Fruit fly (Drosophila melanogaster) whole organism: ENCODE results near the gene ppk17.

Source experiments
- CG8478 ChIP-seq: fragments of >200 bp; optimal IDR thresholded peaks from 2 replicates; lab custom pipeline; 2018; ENCODE audit warnings: inconsistent platforms
- Dll ChIP-seq: fragments of >200 bp; optimal IDR thresholded peaks from 2 replicates; lab custom pipeline; 2017
- EcR ChIP-seq, 2 experiments: fragments of >200 bp; optimal IDR thresholded peaks; 2 replicates each; lab custom pipeline; 2017; ENCODE audit warnings: missing biosample characterization in 2 of 2, missing genetic modification characterization in 2 of 2, missing genetic modification reagents in 2 of 2
- pan ChIP-seq: fragments of >200 bp; optimal IDR thresholded peaks from 2 replicates; lab custom pipeline; 2017
- psq ChIP-seq: fragments of >200 bp; optimal IDR thresholded peaks from 2 replicates; lab custom pipeline; 2017
- usp ChIP-seq: fragments of >200 bp; optimal IDR thresholded peaks from 2 replicates; lab custom pipeline; 2017; ENCODE audit warnings: missing biosample characterization, missing genetic modification characterization, mixed read lengths

Gene ppk17

DNA sequence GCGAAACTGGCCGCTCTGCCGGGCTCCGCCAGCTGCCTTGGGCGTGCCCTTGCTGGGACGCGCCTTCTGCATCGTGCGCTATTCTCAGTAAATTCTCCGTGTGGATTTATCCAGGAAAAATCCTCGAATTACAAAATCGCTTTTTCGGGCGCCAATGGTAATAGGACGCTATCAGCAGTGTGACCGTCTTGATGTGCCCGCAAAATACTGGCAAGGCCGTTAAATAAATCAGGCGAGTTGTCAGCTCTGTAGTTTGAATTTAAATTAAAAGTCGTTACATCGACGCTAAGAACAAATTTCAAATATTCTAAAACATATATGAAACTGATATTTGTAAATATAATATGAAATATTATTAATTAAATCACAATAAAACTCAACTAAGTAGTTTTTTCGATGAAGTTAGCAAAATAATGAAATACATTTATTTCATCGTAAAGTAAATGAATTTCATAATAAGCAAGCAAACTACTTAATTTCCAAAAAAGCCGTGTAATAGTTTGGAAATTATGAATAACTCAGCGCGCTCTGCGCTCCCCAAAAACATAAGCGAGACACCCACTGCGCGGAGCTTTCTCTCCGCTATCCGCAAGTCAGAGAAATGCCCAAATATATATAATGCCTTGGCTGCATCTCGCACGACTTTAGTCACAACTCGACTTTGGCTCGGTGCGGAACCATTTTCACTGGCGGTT lies 22.0 kb downstream of the ppk17 start, which contains the start of the genes glu and ChLD3:
Gene glu, minus strand, starts transcription at position 183 of the 695 bp plus-strand sequence.
Gene ChLD3, plus strand, starts transcription at position 645 of the 695 bp plus-strand sequence.
- TF ChIP-seq usp (GFP tag; lab: Kevin White, UChicago): no peak
- no peak for TF ChIP-seq pan (lab: Kevin White, UChicago)
- no peak for TF ChIP-seq Dll (lab: Kevin White, UChicago)
- no peak for TF ChIP-seq psq
- no peak for TF ChIP-seq CG8478 (lab: Kevin White, UChicago)

DNA sequence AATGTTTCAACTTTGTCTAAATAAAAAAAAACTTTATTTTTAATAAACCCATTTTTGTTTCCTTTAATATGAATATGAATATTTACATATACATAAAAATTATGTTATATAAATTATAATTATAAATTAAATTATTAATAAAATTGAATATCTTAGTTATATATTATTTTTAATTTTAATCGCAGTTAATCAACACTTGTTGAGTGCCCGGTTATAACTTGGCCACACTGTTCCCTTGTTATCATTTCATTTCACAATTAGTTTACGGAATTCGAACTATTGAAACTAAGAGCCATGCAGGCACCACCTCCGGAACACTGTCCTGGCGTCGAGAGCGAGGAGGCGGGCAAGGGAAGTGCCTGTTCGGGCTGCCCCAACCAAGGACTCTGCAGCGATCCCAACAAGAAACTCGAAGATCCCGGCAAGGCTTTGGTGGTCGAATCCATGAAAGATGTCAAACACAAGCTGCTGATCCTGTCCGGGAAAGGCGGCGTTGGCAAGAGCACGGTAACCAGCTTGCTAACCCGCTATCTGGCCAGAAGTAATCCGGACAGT lies 27.9 kb downstream of the ppk17 start, which contains the start of gene Nubp1:
Gene Nubp1, plus strand, starts transcription at position 213 of the 555 bp plus-strand sequence.
- TF ChIP-seq psq: no peak
- TF ChIP-seq usp (GFP tag; lab: Kevin White, UChicago): no peak
- no peak for TF ChIP-seq pan (lab: Kevin White, UChicago)
- TF ChIP-seq CG8478 (lab: Kevin White, UChicago): no peak
- TF ChIP-seq EcR (GFP tag; optimal IDR thresholded peaks at IDR 0.05; lab: Kevin White, UChicago): no peak
- TF ChIP-seq Dll (lab: Kevin White, UChicago): no peak

DNA sequence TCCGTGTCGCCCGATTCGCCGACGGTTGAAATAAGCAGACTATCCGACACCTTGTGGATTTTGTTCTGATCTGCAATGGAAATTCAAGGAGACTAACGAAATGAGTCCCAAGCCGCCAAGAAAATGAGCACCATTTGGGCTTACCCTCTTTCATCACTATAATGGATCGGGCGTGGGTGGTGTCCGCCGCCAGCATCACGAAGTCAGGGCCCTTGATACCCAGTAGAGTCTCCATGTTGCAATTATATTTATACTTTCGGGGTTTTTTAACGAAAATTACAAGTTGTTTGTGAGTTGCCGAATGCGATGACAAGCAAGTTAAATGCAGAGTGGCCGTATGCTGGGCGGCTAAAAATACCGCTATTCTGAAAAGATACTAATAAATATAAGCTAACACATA lies 28.6 kb downstream of the ppk17 start, which contains the start of gene Prosbeta4:
Gene Prosbeta4, minus strand, starts transcription at position 335 of the 400 bp plus-strand sequence.
- no peak for TF ChIP-seq CG8478 (lab: Kevin White, UChicago)
- TF ChIP-seq psq: no peak

DNA sequence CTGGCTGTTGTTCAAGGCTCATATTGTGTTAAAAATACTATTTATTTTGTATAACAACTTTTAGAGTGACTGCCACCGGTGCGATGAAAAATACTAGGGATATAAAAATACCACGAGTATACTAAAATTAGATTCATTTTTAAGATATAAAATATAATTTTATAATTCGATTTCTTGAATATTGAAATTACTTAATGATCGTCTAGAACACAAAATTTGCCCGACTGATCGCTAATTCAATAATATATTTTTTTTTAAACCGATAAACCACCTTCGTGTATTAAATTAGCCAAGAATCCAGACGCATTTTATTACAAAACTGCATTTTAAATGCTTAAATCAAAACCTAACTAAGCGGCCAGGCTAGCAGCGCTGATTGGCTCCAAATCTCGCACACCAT lies 29.4 kb downstream of the ppk17 start, which contains the start of gene CG17996:
Gene CG17996, minus strand, starts transcription at position 101 of the 400 bp plus-strand sequence.
- no peak for TF ChIP-seq psq
- no peak for TF ChIP-seq pan (lab: Kevin White, UChicago)
- no peak for TF ChIP-seq Dll (lab: Kevin White, UChicago)
- no peak for TF ChIP-seq usp (GFP tag; lab: Kevin White, UChicago)
- TF ChIP-seq EcR (GFP tag; optimal IDR thresholded peaks at IDR 0.05; lab: Kevin White, UChicago): no peak
- no peak for TF ChIP-seq CG8478 (lab: Kevin White, UChicago)

DNA sequence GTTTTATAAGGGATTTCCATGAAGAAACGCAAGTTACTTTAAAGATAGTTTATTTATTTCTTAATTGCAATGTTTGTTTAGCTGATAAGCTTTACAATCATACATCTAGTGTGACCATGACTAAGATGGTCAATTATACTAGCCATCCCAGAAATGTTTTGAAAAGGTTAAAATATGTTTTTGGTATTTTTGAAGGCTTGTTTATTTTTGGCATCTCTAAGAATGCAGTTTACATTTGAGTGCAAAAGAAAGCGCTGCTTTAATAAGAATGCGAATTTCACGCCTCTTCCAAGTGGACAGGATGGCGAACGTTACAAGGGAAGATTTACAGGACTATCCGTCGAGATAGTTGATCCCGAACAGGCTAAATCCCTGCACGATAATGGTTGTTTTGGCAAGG lies 30.8 kb downstream of the ppk17 start, which contains the start of gene Tsen2:
Gene Tsen2, plus strand, starts transcription at position 222 of the 400 bp plus-strand sequence.
- TF ChIP-seq pan (lab: Kevin White, UChicago) (no peak), EcR (GFP tag; optimal IDR thresholded peaks at IDR 0.05; lab: Kevin White, UChicago) (no peak), usp (GFP tag; lab: Kevin White, UChicago) (no peak), psq (no peak), CG8478 (lab: Kevin White, UChicago) (no peak)

DNA sequence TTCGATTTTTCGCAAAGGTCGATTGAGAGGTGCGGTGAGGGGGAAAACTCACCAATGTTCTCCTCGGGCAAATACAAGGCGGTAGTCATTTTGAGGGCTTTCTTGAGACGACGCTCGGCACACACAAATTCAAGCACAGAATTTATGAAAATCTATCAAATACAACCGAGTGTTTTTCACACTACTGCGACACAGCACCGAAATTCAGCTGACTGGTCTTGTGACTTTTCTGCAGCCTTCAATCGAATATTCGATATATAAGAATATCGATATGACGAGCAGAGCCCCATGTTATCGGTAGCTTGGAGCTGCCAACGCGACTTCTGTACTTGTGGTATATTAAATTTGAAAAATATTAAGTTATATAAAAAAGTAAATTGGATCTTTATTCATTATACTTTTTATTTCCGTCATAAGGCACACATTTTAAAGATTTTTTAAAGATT lies 32.8 kb downstream of the ppk17 start, which contains the start of gene VhaSFD:
Gene VhaSFD, minus strand, starts transcription at position 249 of the 446 bp plus-strand sequence.
- TF ChIP-seq usp (GFP tag; lab: Kevin White, UChicago) (no peak), CG8478 (lab: Kevin White, UChicago) (no peak), psq (no peak)

DNA sequence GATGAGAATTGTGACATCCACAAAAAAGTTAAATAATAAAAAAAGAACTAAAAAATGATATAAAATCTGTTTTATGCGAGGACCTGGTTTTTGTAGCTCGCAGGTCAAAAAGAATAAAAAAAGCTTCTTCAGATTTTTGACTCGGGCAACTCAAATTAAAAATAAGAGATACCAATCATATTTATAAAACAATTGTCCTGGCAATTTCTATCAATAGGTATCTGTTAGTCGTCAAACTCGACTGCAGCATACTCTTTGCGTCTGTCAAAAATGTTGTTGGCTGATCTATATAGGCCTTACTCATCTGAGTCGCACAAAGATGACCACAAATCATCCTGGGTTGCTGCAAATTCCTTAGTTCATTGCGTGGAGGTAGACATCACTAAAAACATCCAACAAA lies 37.8 kb downstream of the ppk17 start:
- TF ChIP-seq EcR (GFP tag; optimal IDR thresholded peaks at IDR 0.05; lab: Kevin White, UChicago) (no peak), psq (no peak), pan (lab: Kevin White, UChicago) (no peak), Dll (lab: Kevin White, UChicago) (no peak), usp (GFP tag; lab: Kevin White, UChicago) (no peak), CG8478 (lab: Kevin White, UChicago) (no peak)

DNA sequence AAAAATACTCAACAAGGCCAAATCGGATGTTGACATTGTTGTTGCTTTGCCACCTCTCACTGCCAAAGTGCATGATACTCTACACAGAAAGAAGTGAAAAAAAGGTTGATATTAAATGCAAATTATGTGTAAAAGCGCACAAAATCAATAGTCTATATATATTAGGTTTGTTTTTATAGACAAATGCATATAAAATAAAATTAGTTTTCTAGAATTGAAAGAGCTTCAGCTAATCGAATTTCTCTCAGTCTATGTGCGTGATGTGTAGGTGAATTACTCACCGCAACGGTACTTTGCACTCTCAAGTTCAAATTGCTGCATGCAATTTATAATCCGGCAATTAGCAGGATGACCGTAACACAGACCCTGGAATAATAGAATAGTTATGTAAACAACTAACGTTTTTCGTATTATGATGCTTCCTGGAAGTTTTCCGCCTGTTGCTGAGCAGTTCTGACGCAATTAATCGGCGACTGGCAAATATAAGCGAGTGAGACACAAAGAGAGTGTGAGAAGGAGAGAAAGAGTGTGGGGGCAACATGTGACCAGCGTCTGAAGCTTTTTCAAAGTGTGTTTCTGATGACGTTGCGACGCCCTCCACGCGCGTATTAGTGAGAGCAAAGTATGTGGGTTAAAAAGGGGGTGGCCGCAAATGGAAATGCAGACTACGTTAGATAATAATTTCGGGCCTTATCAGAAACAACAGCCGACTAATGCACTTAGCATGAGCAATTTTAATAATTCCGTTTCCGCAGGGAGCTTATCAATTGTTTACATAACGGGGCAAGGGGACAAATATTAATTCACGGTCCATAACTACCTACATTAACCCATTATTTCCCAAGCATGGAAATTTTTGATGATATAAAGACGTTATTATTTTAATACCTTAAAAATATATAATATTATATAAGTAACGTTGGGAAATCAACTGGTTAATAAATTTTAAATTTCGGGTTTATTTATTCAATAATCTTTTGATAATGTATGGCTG lies 39.4 kb downstream of the ppk17 start:
- TF ChIP-seq pan (lab: Kevin White, UChicago) (no peak), usp (GFP tag; lab: Kevin White, UChicago) (no peak), psq (no peak), EcR (GFP tag; optimal IDR thresholded peaks at IDR 0.05; lab: Kevin White, UChicago) (no peak), CG8478 (lab: Kevin White, UChicago) (no peak), Dll (lab: Kevin White, UChicago) (no peak)

DNA sequence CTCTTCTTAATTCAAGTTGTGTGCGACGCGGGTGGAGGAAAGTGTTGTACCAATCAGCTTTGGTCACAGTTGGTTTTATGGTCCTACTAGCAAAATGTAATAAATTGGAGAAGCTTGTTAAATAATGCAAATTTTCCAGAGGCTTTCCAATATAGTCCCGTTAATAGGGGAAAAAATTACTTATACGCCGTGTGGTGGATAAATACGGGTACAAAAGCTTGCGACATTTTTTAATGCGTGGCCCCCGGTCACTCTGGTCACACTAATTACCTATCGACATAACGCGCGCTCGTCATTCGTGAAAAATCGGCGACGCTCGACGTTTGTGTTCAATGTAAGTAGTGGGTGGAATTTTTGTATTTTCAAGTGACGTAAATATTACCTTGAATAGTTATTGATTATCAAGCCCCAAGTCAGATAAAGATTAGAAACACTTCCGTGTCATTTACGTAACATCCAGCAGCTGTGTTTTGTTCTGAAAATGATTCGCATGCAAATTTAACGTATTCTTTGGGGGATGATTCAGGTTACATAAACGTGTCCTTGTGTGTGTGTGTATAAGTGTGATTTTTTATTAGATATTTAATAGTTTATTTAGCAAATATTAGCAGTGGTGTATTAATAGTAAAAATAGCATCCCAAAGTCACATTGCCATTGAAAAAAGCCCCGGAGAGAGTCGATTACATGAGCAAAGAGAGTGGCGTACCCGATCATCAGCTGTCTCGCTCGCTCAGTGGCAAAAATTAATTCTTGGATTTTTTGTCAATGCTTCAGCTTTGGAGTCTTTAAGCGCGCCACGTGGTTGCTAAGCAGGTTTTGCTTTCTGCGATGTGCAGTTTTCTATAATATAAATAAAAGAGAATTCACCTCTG lies 40.5 kb downstream of the ppk17 start, which contains the start of gene Cyt-c-p:
Gene Cyt-c-p, plus strand, starts transcription at position 290 of the 873 bp plus-strand sequence.
- TF ChIP-seq Dll (lab: Kevin White, UChicago): no peak
- no peak for TF ChIP-seq pan (lab: Kevin White, UChicago)

DNA sequence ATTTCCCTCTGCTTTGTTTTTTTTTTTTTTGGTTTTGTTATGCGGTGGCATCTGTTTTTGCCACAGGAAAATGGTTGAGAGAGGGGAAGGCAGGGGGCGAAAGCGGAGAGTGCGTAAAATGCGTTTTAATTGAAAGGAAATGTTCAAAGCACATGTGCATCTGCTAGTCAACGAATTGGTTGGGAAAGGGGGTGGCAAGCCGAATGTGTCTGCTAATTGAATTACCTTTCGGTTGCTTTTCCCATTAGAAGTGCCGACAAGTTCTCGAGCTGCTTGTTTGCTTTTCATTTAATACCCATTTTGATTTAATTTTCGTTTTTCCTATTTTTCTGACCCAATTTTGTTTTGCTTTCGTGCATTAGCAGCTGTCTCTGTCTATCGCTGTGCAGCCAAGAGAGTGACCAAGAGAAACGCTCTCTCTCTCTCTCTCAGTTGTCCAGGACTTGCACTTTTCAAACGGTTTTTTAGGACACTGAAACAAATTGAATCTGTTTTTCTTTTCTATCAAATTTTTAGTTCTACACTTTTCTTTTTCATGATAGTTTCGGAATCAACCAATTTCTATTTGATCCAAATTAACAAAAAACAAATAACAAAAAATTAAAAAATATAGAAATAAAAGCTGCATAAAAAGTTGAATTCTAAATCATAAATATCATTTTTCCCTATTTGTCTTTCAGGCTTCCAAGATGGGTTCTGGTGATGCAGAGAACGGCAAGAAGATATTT lies 41.7 kb downstream of the ppk17 start:
- TF ChIP-seq EcR (GFP tag; optimal IDR thresholded peaks at IDR 0.05; lab: Kevin White, UChicago) (no peak), usp (GFP tag; lab: Kevin White, UChicago) (no peak), CG8478 (lab: Kevin White, UChicago) (no peak), Dll (lab: Kevin White, UChicago) (no peak), pan (lab: Kevin White, UChicago) (no peak)
